Fruit fly (Drosophila melanogaster): Measurements from ENCODE around the gene ebo.

The ebo gene

dm6 chrX:499589-500041, 23.2 kb upstream of the ebo start (continued):
- TF ChIP-seq CG8632 (GFP tag; optimal IDR thresholded peaks at IDR 0.05): peak; percentile 59
- TF ChIP-seq CG6163 (GFP tag; IDR thresholded peaks at IDR 0.05): peak; percentile 60; the same call in 2 of the 3 replicates
- peak; percentile 62 for TF ChIP-seq fd59A (GFP tag; optimal IDR thresholded peaks at IDR 0.05)
- TF ChIP-seq CG1621 (tag; optimal IDR thresholded peaks at IDR 0.05): no peak
- peak; percentile 3 for TF ChIP-seq fd85E (GFP tag; optimal IDR thresholded peaks at IDR 0.05)
- TF ChIP-seq pdm3 (GFP tag; optimal IDR thresholded peaks at IDR 0.05): no peak
- TF ChIP-seq CG7368 (GFP tag; optimal IDR thresholded peaks at IDR 0.05): peak; percentile 46
- TF ChIP-seq Hr4 (GFP tag; optimal IDR thresholded peaks at IDR 0.05): peak; percentile 84
- TF ChIP-seq acj6 (GFP tag; optimal IDR thresholded peaks at IDR 0.05): peak; percentile 68
- TF ChIP-seq Blimp-1 (GFP tag; optimal IDR thresholded peaks at IDR 0.05): peak; percentile 34
- peak; percentile 70 for TF ChIP-seq cyc (GFP tag; optimal IDR thresholded peaks at IDR 0.05)
- peak; percentile 4 for TF ChIP-seq Eip93F (GFP tag; optimal IDR thresholded peaks at IDR 0.05)
- TF ChIP-seq CG10631 (GFP tag; optimal IDR thresholded peaks at IDR 0.05): peak; percentile 51
- peak; percentile 64 for TF ChIP-seq CG34406 (GFP tag; optimal IDR thresholded peaks at IDR 0.05)
- peak; percentile 71 for TF ChIP-seq CG3032 (tag; optimal IDR thresholded peaks at IDR 0.05)
- peak; percentile 70 for TF ChIP-seq Lpt (GFP tag; optimal IDR thresholded peaks at IDR 0.05)
- peak in 1 of 2 experiments; percentile 24 for TF ChIP-seq salr (GFP tag; optimal IDR thresholded peaks at IDR 0.05)
- TF ChIP-seq CG4318 (GFP tag; optimal IDR thresholded peaks at IDR 0.05): peak; percentile 82
- peak; percentile 53 for TF ChIP-seq Sox15 (GFP tag; optimal IDR thresholded peaks at IDR 0.05)
- peak; percentile 79 for TF ChIP-seq Sox14 (GFP tag; optimal IDR thresholded peaks at IDR 0.05)
- TF ChIP-seq lz (GFP tag; optimal IDR thresholded peaks at IDR 0.05): peak; percentile 72
- TF ChIP-seq Eip75B (GFP tag; optimal IDR thresholded peaks at IDR 0.05): no peak
- TF ChIP-seq fkh (GFP tag; optimal IDR thresholded peaks at IDR 0.05): peak; percentile 90
- TF ChIP-seq CG6808 (GFP tag; optimal IDR thresholded peaks at IDR 0.05): peak; percentile 71
- peak; percentile 80 for TF ChIP-seq eg (GFP tag; IDR thresholded peaks at IDR 0.05)
- peak; percentile 14 to 63 for TF ChIP-seq ss (GFP tag; optimal IDR thresholded peaks at IDR 0.05)
- peak; percentile 70 for TF ChIP-seq Ets21C (GFP tag; optimal IDR thresholded peaks at IDR 0.05)
- peak; percentile 59; the same call in 1 of the 2 replicates for TF ChIP-seq Gug (GFP tag; IDR thresholded peaks at IDR 0.05)
- TF ChIP-seq CG11762 (GFP tag; optimal IDR thresholded peaks at IDR 0.05; ENCODE audit: insufficient read depth): peak; percentile 42

dm6 chrX:498924-499588, 22.7 kb upstream of the ebo start:
- no peak for TF ChIP-seq Smox (GFP tag; optimal IDR thresholded peaks at IDR 0.05)
- no peak for TF ChIP-seq Sox102F (GFP tag; optimal IDR thresholded peaks at IDR 0.05)
- peak; percentile 82 for TF ChIP-seq svp (GFP tag)

- no peak for TF ChIP-seq Gug (GFP tag; IDR thresholded peaks at IDR 0.05)
- TF ChIP-seq dac (GFP tag; optimal IDR thresholded peaks at IDR 0.05): no peak
- no peak for TF ChIP-seq CG11902 (GFP tag; optimal IDR thresholded peaks at IDR 0.05)
- TF ChIP-seq CG3919 (GFP tag; optimal IDR thresholded peaks at IDR 0.05): no peak
- no peak for TF ChIP-seq fd59A (GFP tag; optimal IDR thresholded peaks at IDR 0.05)
- no peak for TF ChIP-seq CG3032 (tag; optimal IDR thresholded peaks at IDR 0.05)
- TF ChIP-seq CG10669 (GFP tag; optimal IDR thresholded peaks at IDR 0.05): no peak
- no peak for TF ChIP-seq CG8119 (GFP tag; IDR thresholded peaks at IDR 0.05)
- TF ChIP-seq achi (GFP tag; optimal IDR thresholded peaks at IDR 0.05): no peak
- no peak for TF ChIP-seq Smox (GFP tag; optimal IDR thresholded peaks at IDR 0.05)
Measured at dm6 chrX:498434-498833, 22.1 kb upstream of the ebo start.
